Fruit fly (Drosophila melanogaster): ENCODE results near the gene CG1958.
A peak's percentile ranks its signal among the peaks of the same experiment; 100 is the strongest.

Gene CG1958

DNA sequence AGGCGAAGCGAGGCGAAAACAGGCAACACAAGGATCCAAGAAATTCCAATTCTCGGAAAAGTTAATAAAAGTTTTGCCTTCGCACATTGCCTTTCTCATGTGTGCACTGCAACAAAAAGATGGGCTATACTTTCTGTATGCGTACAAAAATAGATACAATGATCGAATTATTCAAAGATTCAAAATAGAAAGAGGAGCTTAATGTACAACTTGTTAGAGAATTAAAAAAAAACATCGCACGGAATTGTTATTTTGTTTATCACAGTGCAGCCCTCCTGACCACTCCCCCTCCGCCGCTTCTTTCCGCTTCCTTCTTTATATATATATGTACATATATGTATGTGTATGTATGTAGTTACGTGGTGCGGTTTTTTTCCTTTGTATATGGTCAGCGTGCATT is 35.6 kb downstream of the CG1958 start (continued):
- TF ChIP-seq CG3919 (GFP tag; optimal IDR thresholded peaks at IDR 0.05) (peak; percentile 96), CG34406 (GFP tag; optimal IDR thresholded peaks at IDR 0.05) (peak; percentile 92), Eip78C (GFP tag) (peak; percentile 95), CG10669 (GFP tag; optimal IDR thresholded peaks at IDR 0.05) (peak; percentile 95), Blimp-1 (GFP tag; optimal IDR thresholded peaks at IDR 0.05) (peak; percentile 79), Sox14 (GFP tag; optimal IDR thresholded peaks at IDR 0.05) (peak; percentile 94), CG11762 (GFP tag; optimal IDR thresholded peaks at IDR 0.05; ENCODE audit: insufficient read depth) (peak; percentile 93), CG8319 (GFP tag; optimal IDR thresholded peaks at IDR 0.05) (peak; percentile 90), Ets21C (GFP tag; optimal IDR thresholded peaks at IDR 0.05) (peak; percentile 93), eg (GFP tag; IDR thresholded peaks at IDR 0.05) (peak; percentile 85), CG1621 (tag; optimal IDR thresholded peaks at IDR 0.05) (peak; percentile 93), CG6792 (GFP tag; optimal IDR thresholded peaks at IDR 0.05) (peak; percentile 92), fkh (GFP tag; optimal IDR thresholded peaks at IDR 0.05) (no peak), net (GFP tag; optimal IDR thresholded peaks at IDR 0.05) (peak; percentile 84), Eip75B (GFP tag; optimal IDR thresholded peaks at IDR 0.05) (peak; percentile 93), Eip93F (GFP tag; optimal IDR thresholded peaks at IDR 0.05) (peak; percentile 93), CG6276 (GFP tag; optimal IDR thresholded peaks at IDR 0.05) (peak; percentile 68), dsx (GFP tag; optimal IDR thresholded peaks at IDR 0.05; ENCODE audit: poor library complexity, severe bottlenecking) (peak; percentile 84), salr (GFP tag; optimal IDR thresholded peaks at IDR 0.05) (peak; percentile 79 to 93), Sox15 (GFP tag; optimal IDR thresholded peaks at IDR 0.05) (peak; percentile 93), CG15336 (GFP tag; IDR thresholded peaks at IDR 0.05) (peak; percentile 88), cyc (GFP tag; optimal IDR thresholded peaks at IDR 0.05) (peak; percentile 96), Ets96B (tag; optimal IDR thresholded peaks at IDR 0.05) (peak; percentile 90), ss (GFP tag; optimal IDR thresholded peaks at IDR 0.05) (peak; percentile 83 to 88), achi (GFP tag; optimal IDR thresholded peaks at IDR 0.05) (peak; percentile 93)

DNA sequence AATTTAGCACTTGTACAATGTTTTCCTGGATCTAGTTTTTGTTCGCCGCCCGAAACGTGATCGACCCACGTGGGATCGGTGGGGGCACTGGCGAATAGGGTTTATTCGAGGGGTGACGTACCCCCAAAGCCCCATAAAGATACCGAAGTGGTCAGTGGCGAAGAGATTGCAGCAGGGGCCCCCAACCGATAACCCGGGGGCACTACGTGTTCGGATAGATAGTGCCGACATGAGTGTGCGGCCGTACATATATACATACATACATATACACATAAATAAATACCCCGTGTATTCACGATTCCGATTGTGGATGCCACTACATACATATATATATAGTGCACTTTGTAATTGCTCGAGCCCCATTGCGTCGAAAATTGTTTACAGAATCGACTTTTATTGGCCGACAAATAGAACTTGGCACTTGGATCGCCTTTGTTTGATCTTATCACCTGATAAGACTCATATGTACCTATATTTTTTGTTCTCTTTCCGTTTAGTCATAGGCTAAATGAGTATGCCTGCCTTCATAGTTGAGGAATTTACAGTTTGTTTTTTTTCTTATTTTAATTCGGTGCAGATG is 37.2 kb downstream of the CG1958 start:
- TF ChIP-seq Sox15 (GFP tag; optimal IDR thresholded peaks at IDR 0.05) (no peak), Sox14 (GFP tag; optimal IDR thresholded peaks at IDR 0.05) (no peak), Sox102F (GFP tag; optimal IDR thresholded peaks at IDR 0.05) (no peak), Lpt (GFP tag; optimal IDR thresholded peaks at IDR 0.05) (no peak), svp (GFP tag) (peak; percentile 98), cyc (GFP tag; optimal IDR thresholded peaks at IDR 0.05) (no peak), topi (GFP tag; optimal IDR thresholded peaks at IDR 0.05) (no peak), dsx (GFP tag; optimal IDR thresholded peaks at IDR 0.05; ENCODE audit: poor library complexity, severe bottlenecking) (no peak), net (GFP tag; optimal IDR thresholded peaks at IDR 0.05) (no peak), Hr39 (GFP tag; optimal IDR thresholded peaks at IDR 0.05) (no peak), CG10669 (GFP tag; optimal IDR thresholded peaks at IDR 0.05) (no peak), Smox (GFP tag; optimal IDR thresholded peaks at IDR 0.05) (no peak), CG8632 (GFP tag; optimal IDR thresholded peaks at IDR 0.05) (no peak), CG6854 (GFP tag; optimal IDR thresholded peaks at IDR 0.05) (no peak), CG8319 (GFP tag; optimal IDR thresholded peaks at IDR 0.05) (no peak), CG31627 (GFP tag; optimal IDR thresholded peaks at IDR 0.05) (no peak), ss (GFP tag; optimal IDR thresholded peaks at IDR 0.05) (peak in 1 of 2 experiments; percentile 9), CG8119 (GFP tag; IDR thresholded peaks at IDR 0.05) (no peak), Eip93F (GFP tag; optimal IDR thresholded peaks at IDR 0.05) (no peak), CG6163 (GFP tag; IDR thresholded peaks at IDR 0.05) (no peak), fkh (GFP tag; optimal IDR thresholded peaks at IDR 0.05) (peak; percentile 62), CG6276 (GFP tag; optimal IDR thresholded peaks at IDR 0.05) (no peak), CG11762 (GFP tag; optimal IDR thresholded peaks at IDR 0.05; ENCODE audit: insufficient read depth) (no peak), fd85E (GFP tag; optimal IDR thresholded peaks at IDR 0.05) (no peak), spab (GFP tag; optimal IDR thresholded peaks at IDR 0.05) (no peak), CG4318 (GFP tag; optimal IDR thresholded peaks at IDR 0.05) (no peak), Blimp-1 (GFP tag; optimal IDR thresholded peaks at IDR 0.05) (no peak), vri (GFP tag; optimal IDR thresholded peaks at IDR 0.05) (peak; percentile 42), CG15336 (GFP tag; IDR thresholded peaks at IDR 0.05) (no peak), CG6808 (GFP tag; optimal IDR thresholded peaks at IDR 0.05) (peak; percentile 19), CG10631 (GFP tag; optimal IDR thresholded peaks at IDR 0.05) (no peak), CG1621 (tag; optimal IDR thresholded peaks at IDR 0.05) (no peak), Ets21C (GFP tag; optimal IDR thresholded peaks at IDR 0.05) (no peak), CG32006 (GFP tag; optimal IDR thresholded peaks at IDR 0.05) (no peak), Hr4 (GFP tag; optimal IDR thresholded peaks at IDR 0.05) (no peak), eg (GFP tag; IDR thresholded peaks at IDR 0.05) (no peak), Eip78C (GFP tag) (peak; percentile 50), Met (GFP tag; optimal IDR thresholded peaks at IDR 0.05) (no peak), CG6792 (GFP tag; optimal IDR thresholded peaks at IDR 0.05) (no peak), lz (GFP tag; optimal IDR thresholded peaks at IDR 0.05) (no peak), CG3919 (GFP tag; optimal IDR thresholded peaks at IDR 0.05) (no peak), Eip75B (GFP tag; optimal IDR thresholded peaks at IDR 0.05) (no peak)

Data from whole organism, prepupa.